Fruit fly (Drosophila melanogaster) whole organism, pupa: ENCODE data around the gene CG33795.

Experiments used
- CG10348 ChIP-seq: fragments of 200-800 bp; sonication (Bioruptor generic); IDR thresholded peaks from 2 replicates; pipeline ENCODE4 v1.3.6; 2022; ENCODE audit warnings: missing biosample characterization, missing genetic modification characterization
- CG12605 ChIP-seq: fragments of 200-800 bp; sonication (Bioruptor generic); IDR thresholded peaks from 2 replicates; pipeline ENCODE4 v1.3.6; 2022; ENCODE audit warnings: missing biosample characterization, missing genetic modification characterization
- CG13204 ChIP-seq: fragments of 200-800 bp; sonication (Bioruptor generic); optimal IDR thresholded peaks from 2 replicates; lab custom pipeline; 2018; ENCODE audit warnings: missing biosample characterization, mild to moderate bottlenecking, missing genetic modification characterization, moderate library complexity
- CG14655 ChIP-seq: fragments of 200-800 bp; sonication (Bioruptor generic); optimal IDR thresholded peaks from 3 replicates; lab custom pipeline; 2017; ENCODE audit warnings: mild to moderate bottlenecking, missing biosample characterization, missing genetic modification reagents, missing genetic modification characterization
- CG15710 ChIP-seq: fragments of 200-800 bp; sonication (Bioruptor generic); optimal IDR thresholded peaks from 2 replicates; lab custom pipeline; 2018; ENCODE audit warnings: missing biosample characterization, mild to moderate bottlenecking, missing genetic modification characterization, moderate library complexity
- CG17806 ChIP-seq: fragments of 200-800 bp; sonication (Bioruptor generic); optimal IDR thresholded peaks from 2 replicates; lab custom pipeline; 2018; ENCODE audit warnings: missing biosample characterization, mild to moderate bottlenecking, missing genetic modification characterization, moderate library complexity
- CG32121 ChIP-seq: fragments of 200-800 bp; sonication (Bioruptor generic); IDR thresholded peaks from 2 replicates; pipeline ENCODE4 v1.3.6; 2022; ENCODE audit warnings: missing biosample characterization, missing genetic modification characterization
- CG34367 ChIP-seq: fragments of 200-800 bp; sonication (Bioruptor generic); optimal IDR thresholded peaks from 2 replicates; lab custom pipeline; 2018; ENCODE audit warnings: missing biosample characterization, mild to moderate bottlenecking, missing genetic modification characterization
- CG4496 ChIP-seq: fragments of 200-800 bp; sonication (Bioruptor generic); IDR thresholded peaks from 3 replicates; pipeline ENCODE4 v1.3.6; 2022; ENCODE audit warnings: missing biosample characterization, missing genetic modification characterization
- CG8159 ChIP-seq: fragments of 200-800 bp; sonication (Bioruptor generic); optimal IDR thresholded peaks from 3 replicates; lab custom pipeline; 2018; ENCODE audit warnings: missing biosample characterization, mild to moderate bottlenecking, missing genetic modification characterization, moderate library complexity
- CG8301 ChIP-seq: fragments of 200-800 bp; sonication (Bioruptor generic); optimal IDR thresholded peaks from 2 replicates; lab custom pipeline; 2018; ENCODE audit warnings: missing biosample characterization, mild to moderate bottlenecking, missing genetic modification characterization
- CG9948 ChIP-seq: fragments of 200-800 bp; sonication (Bioruptor generic); optimal IDR thresholded peaks from 2 replicates; lab custom pipeline; 2018; ENCODE audit warnings: missing biosample characterization, mild to moderate bottlenecking, missing genetic modification characterization, moderate library complexity
- D1 ChIP-seq: fragments of 200-800 bp; sonication (Bioruptor generic); optimal IDR thresholded peaks from 2 replicates; lab custom pipeline; 2018; ENCODE audit warnings: missing biosample characterization, mild to moderate bottlenecking, missing genetic modification characterization, moderate library complexity
- EcR ChIP-seq: fragments of 200-800 bp; sonication (Bioruptor generic); optimal IDR thresholded peaks from 3 replicates; lab custom pipeline; 2019; ENCODE audit warnings: missing biosample characterization, missing genetic modification characterization, mild to moderate bottlenecking, moderate library complexity, missing genetic modification reagents
- Ets98B ChIP-seq: fragments of 200-800 bp; sonication (Bioruptor generic); IDR thresholded peaks from 2 replicates; pipeline ENCODE4 v1.3.6; 2022; ENCODE audit warnings: missing biosample characterization, missing genetic modification characterization
- Pif1A ChIP-seq: fragments of 200-800 bp; sonication (Bioruptor generic); optimal IDR thresholded peaks from 3 replicates; lab custom pipeline; 2016; ENCODE audit warnings: missing biosample characterization, missing genetic modification characterization
- Pif1B ChIP-seq: fragments of 200-800 bp; sonication (Bioruptor generic); optimal IDR thresholded peaks from 3 replicates; lab custom pipeline; 2016; ENCODE audit warnings: missing biosample characterization, missing genetic modification characterization
- Snoo ChIP-seq: fragments of 200-800 bp; sonication (Bioruptor generic); optimal IDR thresholded peaks from 3 replicates; lab custom pipeline; 2017; ENCODE audit warnings: missing biosample characterization, mild to moderate bottlenecking, missing genetic modification characterization, inconsistent platforms
- fd96Ca ChIP-seq: fragments of 200-800 bp; sonication (Bioruptor generic); IDR thresholded peaks from 3 replicates; pipeline ENCODE4 v1.3.6; 2022; ENCODE audit warnings: missing biosample characterization, missing genetic modification characterization
- gl ChIP-seq: fragments of 200-800 bp; sonication (Bioruptor generic); optimal IDR thresholded peaks from 2 replicates; lab custom pipeline; 2018; ENCODE audit warnings: missing biosample characterization, mild to moderate bottlenecking, missing genetic modification characterization
- rn ChIP-seq: fragments of 200-800 bp; sonication (Bioruptor generic); IDR thresholded peaks from 2 replicates; pipeline ENCODE4 v1.3.6; 2022; ENCODE audit warnings: missing biosample characterization, missing genetic modification characterization

The CG33795 gene

DNA sequence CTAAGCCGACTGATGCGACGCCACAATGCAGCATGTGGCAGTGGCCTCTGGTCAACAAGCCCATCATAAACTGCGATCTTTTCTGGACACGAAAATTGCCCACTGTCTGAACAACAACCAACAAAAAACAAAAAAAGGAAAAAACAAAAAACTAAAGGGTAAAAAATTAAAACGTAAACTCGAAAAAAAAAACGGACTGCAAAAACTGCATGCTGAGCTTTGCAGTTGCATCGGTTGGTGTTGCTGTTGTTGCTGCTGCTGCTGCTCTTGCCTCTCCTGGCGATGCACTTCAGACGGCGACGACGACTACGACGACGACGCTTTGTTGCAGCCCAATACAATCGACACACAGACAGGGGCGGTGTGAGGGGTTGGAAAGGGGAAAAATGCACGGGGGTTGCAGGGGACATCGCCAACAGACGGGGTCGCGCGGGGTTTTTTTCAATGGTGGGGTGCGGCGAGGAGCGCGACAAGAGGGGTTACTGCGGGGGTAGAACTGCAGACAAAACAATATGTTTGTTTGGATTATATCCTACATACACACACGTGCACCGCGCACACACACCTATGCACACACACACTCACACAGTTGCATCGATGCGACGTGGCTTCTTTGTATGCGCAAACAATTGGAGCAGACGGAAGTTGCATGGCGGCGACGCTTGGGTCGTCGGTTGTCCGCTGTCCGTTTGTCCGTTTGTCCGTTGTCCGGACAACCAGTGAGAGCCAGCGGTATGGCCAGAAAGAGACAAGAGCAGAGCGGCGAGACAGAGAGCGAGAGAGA, 2.8 kb upstream of the CG33795 start:
- no peak for TF ChIP-seq CG34367 (tag; lab: Kevin White, UChicago)
- TF ChIP-seq CG17806 (tag; lab: Kevin White, UChicago): peak; percentile 30
- TF ChIP-seq CG12605 (GFP tag; lab: Robert Waterston, UW): no peak
- TF ChIP-seq CG8301 (tag; lab: Kevin White, UChicago): no peak
- TF ChIP-seq fd96Ca (GFP tag; lab: Robert Waterston, UW): 0 out of 3 replicates have a peak, but pooled peaks have one; percentile 29
- peak; percentile 42; the same call in 1 of the 3 replicates for TF ChIP-seq CG4496 (GFP tag; lab: Robert Waterston, UW)
- TF ChIP-seq gl (tag; lab: Kevin White, UChicago): peak; percentile 34
- TF ChIP-seq CG13204: peak; percentile 98
- peak; percentile 1 for TF ChIP-seq Pif1A (GFP tag; lab: Kevin White, UChicago)
- TF ChIP-seq rn (GFP tag; lab: Robert Waterston, UW): no peak
- peak; percentile 97 for TF ChIP-seq Snoo (tag; lab: Kevin White, UChicago)
- no peak for TF ChIP-seq CG10348 (GFP tag; lab: Robert Waterston, UW)
- no peak for TF ChIP-seq CG32121
- peak; percentile 49 for TF ChIP-seq D1 (tag; lab: Kevin White, UChicago)
- no peak for TF ChIP-seq Ets98B (GFP tag; lab: Robert Waterston, UW)
- peak; percentile 77 for TF ChIP-seq EcR (GFP tag; lab: Kevin White, UChicago)
- peak; percentile 2 for TF ChIP-seq CG9948 (tag; lab: Kevin White, UChicago)
- peak; percentile 24 for TF ChIP-seq Pif1B (GFP tag; lab: Kevin White, UChicago)
- peak; percentile 14 for TF ChIP-seq CG14655
- TF ChIP-seq CG15710: peak; percentile 36
- peak; percentile 54 for TF ChIP-seq CG8159 (tag; lab: Kevin White, UChicago)

DNA sequence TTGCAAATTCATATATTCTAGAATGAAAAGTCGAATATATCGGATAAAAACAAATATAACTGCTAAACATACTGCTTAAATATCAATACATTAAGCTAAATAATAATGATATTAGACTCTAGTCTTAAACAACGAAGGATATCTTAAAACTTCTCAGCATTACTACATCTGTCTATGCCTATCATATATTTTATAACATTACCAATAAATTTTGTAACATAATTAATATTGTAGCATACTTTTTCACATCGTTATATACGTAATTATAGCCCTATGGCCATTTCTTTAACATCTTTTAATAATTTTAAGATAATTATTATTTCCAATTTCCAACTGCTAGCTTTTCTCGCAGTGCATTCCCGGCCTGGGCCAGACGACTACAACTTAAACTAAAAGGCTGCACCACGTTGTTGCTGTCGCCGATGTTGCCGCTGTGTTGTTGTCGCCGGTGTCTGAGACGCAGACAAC, 1.7 kb upstream of the CG33795 start:
- TF ChIP-seq fd96Ca (GFP tag; lab: Robert Waterston, UW): no peak
- peak; percentile 41 for TF ChIP-seq CG8301 (tag; lab: Kevin White, UChicago)
- TF ChIP-seq rn (GFP tag; lab: Robert Waterston, UW): 0 out of 2 replicates have a peak, but pooled peaks have one; percentile 16
- TF ChIP-seq CG34367 (tag; lab: Kevin White, UChicago): peak; percentile 74
- peak; percentile 68 for TF ChIP-seq D1 (tag; lab: Kevin White, UChicago)
- TF ChIP-seq CG8159 (tag; lab: Kevin White, UChicago): peak; percentile 86
- peak; percentile 59 for TF ChIP-seq Snoo (tag; lab: Kevin White, UChicago)
- TF ChIP-seq CG14655: peak; percentile 74
- TF ChIP-seq CG17806 (tag; lab: Kevin White, UChicago): peak; percentile 77
- TF ChIP-seq gl (tag; lab: Kevin White, UChicago): no peak
- TF ChIP-seq CG9948 (tag; lab: Kevin White, UChicago): peak; percentile 79
- no peak for TF ChIP-seq CG32121
- TF ChIP-seq CG4496 (GFP tag; lab: Robert Waterston, UW): no peak
- TF ChIP-seq CG15710: peak; percentile 87
- TF ChIP-seq CG12605 (GFP tag; lab: Robert Waterston, UW): no peak
- peak; percentile 30 for TF ChIP-seq Pif1A (GFP tag; lab: Kevin White, UChicago)
- TF ChIP-seq EcR (GFP tag; lab: Kevin White, UChicago): no peak
- peak; percentile 71 for TF ChIP-seq CG13204
- peak; percentile 53 for TF ChIP-seq Pif1B (GFP tag; lab: Kevin White, UChicago)
- TF ChIP-seq CG10348 (GFP tag; lab: Robert Waterston, UW): no peak
- TF ChIP-seq Ets98B (GFP tag; lab: Robert Waterston, UW): no peak
- TF ChIP-seq, all 21 proteins: peak for 13

dm6 chr3L:16172381-16172780, 1.2 kb upstream of the CG33795 start:
- TF ChIP-seq CG13204: no peak
- TF ChIP-seq Pif1A (GFP tag; lab: Kevin White, UChicago): no peak
- TF ChIP-seq CG12605 (GFP tag; lab: Robert Waterston, UW): no peak

- TF ChIP-seq CG4496 (GFP tag; lab: Robert Waterston, UW) (no peak), CG9948 (tag; lab: Kevin White, UChicago) (no peak), CG8301 (tag; lab: Kevin White, UChicago) (no peak), CG8159 (tag; lab: Kevin White, UChicago) (no peak), D1 (tag; lab: Kevin White, UChicago) (no peak), gl (tag; lab: Kevin White, UChicago) (no peak), Snoo (tag; lab: Kevin White, UChicago) (no peak), Pif1B (GFP tag; lab: Kevin White, UChicago) (no peak), CG13204 (no peak), CG17806 (tag; lab: Kevin White, UChicago) (no peak), Ets98B (GFP tag; lab: Robert Waterston, UW) (no peak), EcR (GFP tag; lab: Kevin White, UChicago) (no peak), CG10348 (GFP tag; lab: Robert Waterston, UW) (no peak), CG15710 (no peak), CG32121 (no peak), fd96Ca (GFP tag; lab: Robert Waterston, UW) (no peak)
Observed at dm6 chr3L:16170006-16170405, 1.2 kb downstream of the CG33795 start, which contains the start of gene CG33796. CG33796 (minus strand) TSS chr3L:16170106.

- TF ChIP-seq CG12605 (GFP tag; lab: Robert Waterston, UW) (no peak), CG10348 (GFP tag; lab: Robert Waterston, UW) (no peak), rn (GFP tag; lab: Robert Waterston, UW) (no peak), Pif1B (GFP tag; lab: Kevin White, UChicago) (no peak), CG15710 (peak; percentile 38), CG8159 (tag; lab: Kevin White, UChicago) (peak; percentile 64), CG13204 (peak; percentile 60), CG14655 (peak; percentile 52), CG9948 (tag; lab: Kevin White, UChicago) (peak; percentile 57), CG8301 (tag; lab: Kevin White, UChicago) (peak; percentile 2), CG4496 (GFP tag; lab: Robert Waterston, UW) (0 out of 3 replicates have a peak, but pooled peaks have one; percentile 13), Pif1A (GFP tag; lab: Kevin White, UChicago) (no peak), D1 (tag; lab: Kevin White, UChicago) (peak; percentile 1), EcR (GFP tag; lab: Kevin White, UChicago) (peak; percentile 21), fd96Ca (GFP tag; lab: Robert Waterston, UW) (no peak), CG34367 (tag; lab: Kevin White, UChicago) (no peak), Snoo (tag; lab: Kevin White, UChicago) (no peak), CG32121 (no peak), gl (tag; lab: Kevin White, UChicago) (no peak), CG17806 (tag; lab: Kevin White, UChicago) (peak; percentile 45), Ets98B (GFP tag; lab: Robert Waterston, UW) (no peak)
Observed at dm6 chr3L:16168503-16169189, 2.5 kb downstream of the CG33795 start.
